Fruit fly (Drosophila melanogaster) whole organism: ENCODE data around the gene lectin-21Cb.

ENCODE experiments used
- CG8478 ChIP-seq: fragments of >200 bp; optimal IDR thresholded peaks from 2 replicates; lab custom pipeline; 2018; ENCODE audit warnings: inconsistent platforms
- Dll ChIP-seq: fragments of >200 bp; optimal IDR thresholded peaks from 2 replicates; lab custom pipeline; 2017
- EcR ChIP-seq, 2 experiments: fragments of >200 bp; optimal IDR thresholded peaks; 2 replicates each; lab custom pipeline; 2017; ENCODE audit warnings: missing biosample characterization in 2 of 2, missing genetic modification characterization in 2 of 2, missing genetic modification reagents in 2 of 2
- pan ChIP-seq: fragments of >200 bp; optimal IDR thresholded peaks from 2 replicates; lab custom pipeline; 2017
- usp ChIP-seq: fragments of >200 bp; optimal IDR thresholded peaks from 2 replicates; lab custom pipeline; 2017; ENCODE audit warnings: missing biosample characterization, missing genetic modification characterization, mixed read lengths

DNA sequence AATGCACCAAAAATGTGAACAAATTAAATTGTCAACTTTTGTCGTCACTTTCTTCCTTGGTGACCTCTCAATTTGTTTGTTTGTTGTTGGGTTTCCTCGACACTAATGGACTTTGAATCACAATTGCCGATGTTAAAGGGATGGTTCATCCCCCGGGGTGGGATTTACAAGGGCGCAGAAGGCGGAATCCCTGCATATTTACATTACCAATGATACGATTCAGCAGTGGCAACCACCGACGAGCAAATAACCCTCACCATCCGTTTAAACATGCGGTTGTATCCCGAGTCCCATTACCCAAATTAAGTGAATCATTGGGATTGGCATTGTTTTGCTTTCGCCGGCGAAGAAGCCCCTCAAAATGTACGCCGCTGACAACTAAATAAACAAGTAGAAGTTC is 29.5 kb downstream of the lectin-21Cb start:
- TF ChIP-seq CG8478 (lab: Kevin White, UChicago) (no peak), usp (GFP tag; lab: Kevin White, UChicago) (no peak), pan (no peak), EcR (GFP tag; optimal IDR thresholded peaks at IDR 0.05; lab: Kevin White, UChicago) (no peak), Dll (lab: Kevin White, UChicago) (no peak)
